Worm (Caenorhabditis elegans): ENCODE data around the gene M02F4.1.

DNA sequence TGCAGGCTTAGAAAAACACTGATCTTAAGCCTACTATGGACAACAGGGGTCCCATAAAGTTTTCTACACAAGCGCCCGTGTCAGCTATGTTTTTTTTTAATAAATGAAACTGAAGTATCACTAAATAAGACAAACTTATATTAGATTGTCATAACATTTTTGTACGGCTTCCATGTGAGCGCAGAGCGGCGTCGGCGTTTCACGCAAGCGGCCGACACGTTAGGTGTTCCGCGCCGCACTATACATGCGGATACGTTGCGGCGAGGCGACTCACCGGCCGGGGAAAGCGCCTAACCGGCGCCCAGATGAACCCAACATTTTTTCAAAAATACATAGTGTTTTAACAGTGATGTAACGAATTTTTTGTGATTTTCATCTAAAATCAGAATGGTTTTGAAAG lies 28.7 kb upstream of the M02F4.1 start:
- TF ChIP-seq mdl-1 (tag; optimal IDR thresholded peaks at IDR 0.05), result no peak
- no peak for TF ChIP-seq egl-27 (tag; optimal IDR thresholded peaks at IDR 0.05)
- TF ChIP-seq R02D3.7 (tag; optimal IDR thresholded peaks at IDR 0.05), result no peak
- TF ChIP-seq F13H6.1 (tag; optimal IDR thresholded peaks at IDR 0.05), result no peak
- no peak for TF ChIP-seq mab-5 (tag; optimal IDR thresholded peaks at IDR 0.05)
- no peak for TF ChIP-seq ztf-4 (tag; optimal IDR thresholded peaks at IDR 0.05)
- TF ChIP-seq unc-55 (GFP tag; optimal IDR thresholded peaks at IDR 0.05), result no peak
- no peak for TF ChIP-seq snpc-4 (tag; optimal IDR thresholded peaks at IDR 0.05)
- no peak for TF ChIP-seq fos-1 (tag; optimal IDR thresholded peaks at IDR 0.05)
- no peak for TF ChIP-seq unc-62 (GFP tag; optimal IDR thresholded peaks at IDR 0.05)
- TF ChIP-seq nhr-10 (tag; optimal IDR thresholded peaks at IDR 0.05), result no peak
- no peak for TF ChIP-seq zag-1 (tag; optimal IDR thresholded peaks at IDR 0.05)
- TF ChIP-seq nhr-25 (tag; optimal IDR thresholded peaks at IDR 0.05), result no peak
- TF ChIP-seq nhr-11 (tag; optimal IDR thresholded peaks at IDR 0.05), result no peak

Measured in whole organism, L2 larva.